Worm (Caenorhabditis elegans) whole organism, L4/young adult: Measurements from ENCODE around the gene Y59C2A.1.

Source experiments
- dao-5 ChIP-seq: sonication (generic microtip); optimal IDR thresholded peaks from 2 replicates; lab custom pipeline; 2016; ENCODE audit warnings: missing genotype, missing genetic modification characterization, moderate library complexity, missing compliant biosample characterization
- him-1 ChIP-seq: sonication (generic microtip); optimal IDR thresholded peaks from 2 replicates; lab custom pipeline; 2016; ENCODE audit warnings: missing genotype, missing genetic modification reagents, missing genetic modification characterization, missing compliant biosample characterization

DNA sequence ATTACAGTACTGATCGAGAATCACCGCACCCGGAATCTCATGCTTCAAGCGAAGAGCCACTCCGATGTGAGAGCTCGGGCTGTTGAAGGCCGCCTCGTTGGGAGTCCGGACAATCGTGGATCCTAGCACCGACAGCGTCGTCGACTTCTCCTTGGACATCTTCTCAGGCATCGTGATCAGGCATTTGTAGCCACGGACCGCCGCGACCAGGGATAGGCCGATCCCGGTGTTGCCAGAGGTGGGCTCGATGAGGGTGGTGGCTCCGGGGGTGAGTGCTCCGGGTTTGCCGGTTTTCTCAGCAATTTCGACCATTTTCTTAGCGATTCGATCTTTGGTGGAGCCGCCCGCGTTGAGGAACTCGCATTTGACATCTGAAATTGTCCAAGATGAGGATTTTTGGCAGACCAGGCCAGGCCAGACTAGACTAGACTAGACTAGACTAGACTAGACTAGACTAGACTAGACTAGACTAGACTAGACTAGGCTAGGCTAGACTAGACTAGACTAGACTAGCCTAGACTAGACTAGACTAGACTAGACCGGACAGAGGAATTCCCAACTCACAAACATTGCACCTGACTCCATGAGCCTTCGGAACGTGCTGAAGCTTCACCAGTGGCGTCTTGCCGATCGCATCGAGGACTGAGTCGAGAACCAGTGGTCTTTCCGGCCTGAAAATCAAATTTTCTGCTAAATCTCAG is 13.4 kb downstream of the Y59C2A.1 start:
- no peak for TF ChIP-seq dao-5 (tag; lab: Kevin White, UChicago)
- no peak for TF ChIP-seq him-1 (tag; lab: Kevin White, UChicago)
